Fruit fly (Drosophila melanogaster): ENCODE data around the gene LManIII.
A peak's percentile ranks its signal among the peaks of the same experiment; 100 is the strongest.

LManIII gene

DNA sequence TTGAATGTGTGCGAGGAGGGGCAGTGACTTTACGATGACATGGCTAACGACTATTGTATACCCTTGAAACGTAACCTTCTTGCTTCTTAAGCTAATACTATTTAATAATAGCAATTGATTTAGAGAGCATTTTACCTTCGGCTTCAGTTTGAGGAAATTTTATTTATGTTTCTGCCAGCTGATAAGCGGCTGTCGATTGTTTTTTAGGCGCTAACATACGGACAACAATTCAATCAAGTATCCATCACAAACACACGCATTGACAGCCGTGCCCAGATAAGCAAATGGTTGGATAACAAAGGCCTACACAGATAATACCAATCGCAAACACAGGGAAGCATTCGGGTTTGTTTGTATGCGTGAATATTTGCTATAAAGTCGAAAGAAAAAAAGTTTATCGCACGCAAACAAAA, 30.3 kb downstream of the LManIII start:
- TF ChIP-seq fkh (GFP tag; optimal IDR thresholded peaks at IDR 0.05): peak; percentile 93
- TF ChIP-seq lz (GFP tag; optimal IDR thresholded peaks at IDR 0.05): peak; percentile 15
- no peak for TF ChIP-seq CG6276 (GFP tag; optimal IDR thresholded peaks at IDR 0.05)
- peak; percentile 14 for TF ChIP-seq topi (GFP tag; optimal IDR thresholded peaks at IDR 0.05)
- no peak for TF ChIP-seq dac (GFP tag; optimal IDR thresholded peaks at IDR 0.05)
- TF ChIP-seq Ets21C (GFP tag; optimal IDR thresholded peaks at IDR 0.05): no peak
- TF ChIP-seq CG10669 (GFP tag; optimal IDR thresholded peaks at IDR 0.05): no peak
- peak; percentile 10 for TF ChIP-seq CG32006 (GFP tag; optimal IDR thresholded peaks at IDR 0.05)
- no peak for TF ChIP-seq dsx (GFP tag; optimal IDR thresholded peaks at IDR 0.05; ENCODE audit: poor library complexity, severe bottlenecking)
- no peak for TF ChIP-seq Gug (GFP tag; IDR thresholded peaks at IDR 0.05)
- peak; percentile 22 to 24 for TF ChIP-seq ss (GFP tag; optimal IDR thresholded peaks at IDR 0.05)
- TF ChIP-seq CG6792 (GFP tag; optimal IDR thresholded peaks at IDR 0.05): peak; percentile 4
- TF ChIP-seq Sox14 (GFP tag; optimal IDR thresholded peaks at IDR 0.05): peak; percentile 12
- TF ChIP-seq Met (GFP tag; optimal IDR thresholded peaks at IDR 0.05): no peak
- TF ChIP-seq CG10631 (GFP tag; optimal IDR thresholded peaks at IDR 0.05): no peak
- TF ChIP-seq Smox (GFP tag; optimal IDR thresholded peaks at IDR 0.05): peak; percentile 39
- TF ChIP-seq CG11902 (GFP tag; optimal IDR thresholded peaks at IDR 0.05): no peak
- no peak for TF ChIP-seq cyc (GFP tag; optimal IDR thresholded peaks at IDR 0.05)
- peak; percentile 31 for TF ChIP-seq net (GFP tag; optimal IDR thresholded peaks at IDR 0.05)
- TF ChIP-seq CG6808 (GFP tag; optimal IDR thresholded peaks at IDR 0.05): no peak
- peak; percentile 77 for TF ChIP-seq Eip93F (GFP tag; optimal IDR thresholded peaks at IDR 0.05)
- TF ChIP-seq CG34406 (GFP tag; optimal IDR thresholded peaks at IDR 0.05): peak; percentile 11
- peak; percentile 29 for TF ChIP-seq CG31627 (GFP tag; optimal IDR thresholded peaks at IDR 0.05)
- TF ChIP-seq spab (GFP tag; optimal IDR thresholded peaks at IDR 0.05): no peak
- TF ChIP-seq acj6 (GFP tag; optimal IDR thresholded peaks at IDR 0.05): peak; percentile 15
- no peak for TF ChIP-seq Blimp-1 (GFP tag; optimal IDR thresholded peaks at IDR 0.05)
- TF ChIP-seq CG8319 (GFP tag; optimal IDR thresholded peaks at IDR 0.05): peak; percentile 15
- TF ChIP-seq eg (GFP tag; IDR thresholded peaks at IDR 0.05): no peak
- TF ChIP-seq salr (GFP tag; optimal IDR thresholded peaks at IDR 0.05): no peak
- TF ChIP-seq pdm3 (GFP tag; optimal IDR thresholded peaks at IDR 0.05): peak; percentile 33
- peak; percentile 4 for TF ChIP-seq OdsH (GFP tag; optimal IDR thresholded peaks at IDR 0.05)
- no peak for TF ChIP-seq fd85E (GFP tag; optimal IDR thresholded peaks at IDR 0.05)
- no peak for TF ChIP-seq Sox15 (GFP tag; optimal IDR thresholded peaks at IDR 0.05)
- peak; percentile 8 for TF ChIP-seq Sox102F (GFP tag; optimal IDR thresholded peaks at IDR 0.05)
- no peak for TF ChIP-seq CG9139 (GFP tag; optimal IDR thresholded peaks at IDR 0.05)
- TF ChIP-seq CG8632 (GFP tag; optimal IDR thresholded peaks at IDR 0.05): no peak
- no peak for TF ChIP-seq Ets96B (tag; optimal IDR thresholded peaks at IDR 0.05)
- TF ChIP-seq Hr38 (GFP tag; optimal IDR thresholded peaks at IDR 0.05): no peak
- no peak for TF ChIP-seq fd59A (GFP tag; optimal IDR thresholded peaks at IDR 0.05)
- TF ChIP-seq achi (GFP tag; optimal IDR thresholded peaks at IDR 0.05): no peak
- peak; percentile 83 for TF ChIP-seq svp (GFP tag)
- TF ChIP-seq CG11294 (GFP tag; IDR thresholded peaks at IDR 0.05): no peak
- TF ChIP-seq Lpt (GFP tag; optimal IDR thresholded peaks at IDR 0.05): no peak
- TF ChIP-seq CG8119 (GFP tag; IDR thresholded peaks at IDR 0.05): no peak
- TF ChIP-seq Hr4 (GFP tag; optimal IDR thresholded peaks at IDR 0.05): peak; percentile 3
- TF ChIP-seq CG16779 (tag; optimal IDR thresholded peaks at IDR 0.05): no peak
- no peak for TF ChIP-seq CG6854 (GFP tag; optimal IDR thresholded peaks at IDR 0.05)
- TF ChIP-seq CG1621 (tag; optimal IDR thresholded peaks at IDR 0.05): no peak
- no peak for TF ChIP-seq CG6163 (GFP tag; IDR thresholded peaks at IDR 0.05)
- no peak for TF ChIP-seq CG4318 (GFP tag; optimal IDR thresholded peaks at IDR 0.05)
- no peak for TF ChIP-seq CG3919 (GFP tag; optimal IDR thresholded peaks at IDR 0.05)
- peak; percentile 54; the same call in 1 of the 2 replicates for TF ChIP-seq CG15336 (GFP tag; IDR thresholded peaks at IDR 0.05)
- TF ChIP-seq CG7368 (GFP tag; optimal IDR thresholded peaks at IDR 0.05): no peak

All from whole organism, prepupa.